Fruit fly (Drosophila melanogaster) whole organism, larva: ENCODE data around the gene Timp.

Experiments
- noc ChIP-seq: fragments of 200-800 bp; sonication (Bioruptor generic); optimal IDR thresholded peaks from 3 replicates; lab custom pipeline; 2019; ENCODE audit warnings: missing biosample characterization, mild to moderate bottlenecking, missing genetic modification characterization, moderate library complexity

Timp gene

DNA sequence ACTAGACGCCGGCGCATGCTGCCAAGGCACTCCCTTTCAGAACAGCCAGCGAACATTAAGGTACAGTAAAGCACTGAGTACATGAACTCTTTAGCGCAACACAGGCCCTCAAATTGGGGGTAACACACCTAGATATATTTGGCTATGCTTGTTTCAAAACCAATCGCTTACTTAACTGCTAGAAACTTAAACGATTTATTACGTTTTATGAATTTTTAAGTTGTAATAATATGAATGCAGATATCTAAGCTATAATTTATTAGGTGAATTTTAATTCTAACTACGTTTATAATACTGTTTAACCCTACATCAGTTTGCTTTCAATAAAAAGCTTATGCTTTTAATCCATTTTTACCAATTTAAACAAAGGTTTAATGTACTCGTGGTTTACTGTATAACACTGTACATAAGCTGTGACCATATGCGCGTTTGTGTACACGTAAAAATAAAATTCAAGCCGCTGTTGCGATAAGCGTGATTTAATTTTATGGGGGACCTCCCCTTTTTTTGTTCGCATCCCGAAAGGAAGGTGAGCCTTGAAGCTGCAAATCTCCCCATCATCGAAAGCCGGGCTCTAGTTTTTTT lies 35.8 kb downstream of the Timp start:
- no peak for TF ChIP-seq noc (tag; lab: Kevin White, UChicago)

DNA sequence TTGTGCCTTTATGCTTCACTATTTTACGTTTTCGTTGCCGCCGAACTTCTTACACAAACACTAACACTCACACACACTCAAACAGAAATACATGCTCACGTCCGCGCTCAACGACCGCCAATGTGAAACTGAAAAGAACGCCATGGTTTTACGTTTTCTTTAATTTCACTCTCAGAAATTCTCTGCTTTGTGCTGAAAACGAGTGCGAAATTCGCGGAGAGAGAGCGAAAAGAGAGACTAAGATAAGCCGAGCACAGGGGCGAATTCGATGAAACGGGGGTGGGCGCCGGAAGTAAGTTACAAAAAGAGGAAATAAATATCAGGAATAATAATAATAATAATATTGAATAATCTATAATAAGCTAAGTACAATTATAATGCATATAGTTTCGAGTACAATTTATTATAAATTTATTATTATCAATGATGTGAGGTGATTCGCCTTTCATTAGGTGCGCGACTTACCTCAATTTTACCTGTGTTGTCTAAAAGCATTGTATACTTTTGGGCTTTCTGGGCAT lies 42.4 kb downstream of the Timp start, which contains the start of gene Best1:
Gene Best1 (minus strand): TSS at position 132 of the 521 bp plus-strand sequence.
- TF ChIP-seq noc (tag; lab: Kevin White, UChicago) = peak; percentile 92

DNA sequence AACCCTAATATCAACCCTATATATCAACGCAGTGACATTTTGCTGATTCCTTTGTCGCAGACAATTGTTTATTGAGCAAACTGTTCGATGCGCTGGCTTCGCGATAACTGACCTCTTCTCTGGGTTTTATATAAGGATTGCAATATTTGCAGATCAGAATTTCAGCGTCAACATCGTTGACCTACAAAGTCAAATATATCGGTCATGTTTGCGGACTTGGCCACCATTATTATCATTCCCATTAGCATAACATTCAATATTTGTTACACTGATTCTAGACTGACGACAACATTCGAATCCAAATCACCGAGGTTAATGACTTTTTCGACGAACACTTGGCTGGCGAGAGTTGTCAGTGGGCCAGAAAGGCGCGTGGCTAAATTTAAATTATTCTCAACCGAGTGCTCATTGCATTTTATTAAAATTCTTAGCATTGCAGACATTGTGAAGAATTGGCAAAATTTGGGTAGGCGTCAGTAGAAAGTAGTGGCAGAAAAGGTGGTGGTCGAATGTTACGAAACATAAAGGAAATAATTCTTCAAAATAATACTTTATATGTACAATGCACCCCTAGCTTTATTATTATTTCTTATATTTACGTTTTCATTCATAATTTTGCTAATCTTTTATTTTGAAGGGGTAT lies 43.6 kb downstream of the Timp start:
- no peak for TF ChIP-seq noc (tag; lab: Kevin White, UChicago)

DNA sequence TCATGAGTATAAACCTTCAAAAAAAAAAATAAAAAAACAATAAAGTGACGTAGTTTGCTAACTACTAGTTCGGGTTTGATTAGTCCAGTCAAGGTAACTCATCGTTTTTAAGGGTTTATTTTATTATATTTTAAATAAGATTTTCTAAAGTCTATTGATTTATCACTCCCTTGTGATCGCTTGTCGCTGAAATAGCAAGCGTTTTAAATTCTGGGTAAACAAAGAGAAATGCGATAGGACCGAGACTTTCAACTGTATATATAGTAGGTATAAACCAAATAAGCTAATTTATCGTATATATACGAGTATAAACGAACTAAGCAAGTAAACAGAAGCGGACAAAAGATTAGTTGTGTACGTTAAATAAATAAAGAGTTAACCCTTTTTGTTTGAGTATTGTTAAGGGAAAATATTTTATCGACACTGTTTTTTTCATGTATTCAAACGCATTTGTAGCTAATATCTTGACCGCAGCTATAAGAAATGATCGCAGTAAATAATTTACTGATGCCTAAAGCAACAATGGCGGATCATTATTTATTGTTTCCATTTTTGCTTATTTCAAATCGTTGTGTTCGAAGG lies 44.2 kb downstream of the Timp start:
- TF ChIP-seq noc (tag; lab: Kevin White, UChicago) = no peak

DNA sequence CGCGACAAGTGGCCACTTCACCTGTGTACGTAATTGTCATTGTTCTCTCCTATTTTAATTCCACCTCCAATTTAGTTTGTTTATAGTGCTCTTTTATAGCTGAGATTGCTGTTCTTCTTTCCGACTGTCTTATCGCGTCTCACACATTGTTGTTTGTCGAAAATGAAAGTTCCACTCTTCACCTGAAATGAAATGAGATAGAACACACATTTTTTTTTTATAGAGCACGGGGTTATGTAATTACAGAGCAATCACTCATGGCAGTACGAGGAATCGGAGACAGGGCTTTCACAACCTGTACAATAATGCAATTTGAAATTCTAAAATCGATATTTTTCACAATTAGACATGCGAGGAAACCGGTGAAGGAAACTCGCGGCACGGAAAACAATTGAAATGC lies 45.5 kb downstream of the Timp start:
- no peak for TF ChIP-seq noc (tag; lab: Kevin White, UChicago)

DNA sequence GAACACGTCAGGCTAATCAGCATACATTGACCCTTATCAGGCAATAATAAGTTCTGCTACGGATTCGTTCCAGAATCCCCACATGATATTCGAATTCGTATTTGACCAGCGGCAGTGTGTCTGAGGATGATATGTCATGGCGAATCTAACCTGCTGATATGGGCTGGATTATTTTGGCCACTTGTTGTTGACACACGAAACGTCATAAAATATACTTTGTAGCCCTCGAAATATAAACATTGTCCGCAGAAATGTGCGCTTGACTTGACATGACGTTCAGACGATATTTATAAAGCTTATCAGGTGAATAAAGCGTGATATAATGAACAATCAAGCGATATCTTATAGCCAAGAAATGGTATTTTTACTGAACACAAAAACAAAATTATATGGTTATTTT lies 46.5 kb downstream of the Timp start:
- peak; percentile 74 for TF ChIP-seq noc (tag; lab: Kevin White, UChicago)

DNA sequence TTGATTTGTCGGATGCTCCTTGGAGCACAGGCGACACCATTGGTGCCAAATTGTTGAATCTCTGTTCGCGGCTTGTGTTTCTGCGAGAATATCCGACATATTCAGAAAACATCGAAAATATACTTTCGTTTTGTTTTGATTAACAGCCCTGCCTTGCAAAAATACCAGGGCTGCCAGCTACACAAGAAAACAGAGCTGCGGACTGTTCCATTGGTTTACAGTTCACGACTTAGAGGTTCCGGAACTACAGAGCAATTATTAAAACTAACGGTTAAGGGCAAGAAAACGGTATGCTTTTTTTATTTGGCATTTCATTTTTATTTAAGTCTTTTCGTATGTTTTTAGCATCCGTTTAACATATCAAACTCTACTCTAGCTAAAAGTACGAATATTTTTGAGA lies 51.6 kb downstream of the Timp start, which contains the start of gene CG6254:
Gene CG6254 (minus strand): TSS at position 169 of the 400 bp plus-strand sequence.
- no peak for TF ChIP-seq noc (tag; lab: Kevin White, UChicago)

DNA sequence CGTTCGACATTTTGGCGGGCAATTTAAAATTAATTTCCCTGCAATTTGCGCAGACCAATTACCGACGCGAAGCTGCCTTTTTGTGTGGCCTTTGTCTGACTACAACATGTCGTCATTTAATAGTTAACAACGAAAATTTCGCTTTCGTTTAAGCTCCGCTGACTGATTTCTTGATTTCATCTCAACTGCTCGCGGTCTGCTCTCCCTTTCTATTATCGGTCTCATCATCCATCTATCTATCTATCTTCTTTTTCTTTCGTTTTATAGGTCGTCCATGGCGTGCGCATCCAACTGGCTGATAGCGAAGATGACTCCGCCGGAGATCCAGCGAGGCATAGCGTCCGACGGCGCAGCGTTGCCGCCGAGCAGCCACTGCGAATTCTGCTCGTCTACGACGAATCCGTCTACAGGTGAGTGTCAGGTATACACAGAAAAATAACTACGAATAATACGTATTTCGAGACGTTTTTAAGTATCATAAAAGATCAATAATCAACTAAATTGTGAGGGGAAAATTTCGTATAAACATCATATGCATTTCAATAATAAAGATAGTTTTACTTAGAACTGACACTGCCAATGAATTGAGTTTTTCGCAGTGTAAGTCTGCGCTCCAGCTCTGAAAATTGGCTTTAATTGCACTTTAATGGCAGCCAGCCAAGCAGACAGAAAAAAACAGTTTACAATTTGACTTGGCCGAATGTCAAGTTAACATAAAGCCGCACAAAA lies 58.7 kb downstream of the Timp start:
- no peak for TF ChIP-seq noc (tag; lab: Kevin White, UChicago)
